Worm (Caenorhabditis elegans): ENCODE results near the gene T20D4.15.

- TF ChIP-seq Y55F3AM.14 (GFP tag; optimal IDR thresholded peaks at IDR 0.05) = no peak
- no peak for TF ChIP-seq lin-39 (tag; optimal IDR thresholded peaks at IDR 0.05)
- no peak for TF ChIP-seq nhr-77 (tag; optimal IDR thresholded peaks at IDR 0.05)
- no peak for TF ChIP-seq nhr-237 (tag; optimal IDR thresholded peaks at IDR 0.05)
- no peak for TF ChIP-seq F13H6.1 (tag; optimal IDR thresholded peaks at IDR 0.05)
- TF ChIP-seq nhr-12 (tag; optimal IDR thresholded peaks at IDR 0.05) = no peak
These were observed 48.0 kb downstream of the T20D4.15 start, which contains the start of gene fbxa-65 for ce11 chrV:3346434-3347019.

Measured in whole organism, L2 larva.